Fruit fly (Drosophila melanogaster) whole organism, embryonic: ENCODE results near the gene Gycalpha99B.

Experiments used
- Ada2b ChIP-seq: fragments of 200-800 bp; sonication (Bioruptor generic); IDR thresholded peaks from 2 replicates; pipeline ENCODE4 v1.3.6; 2022; ENCODE audit warnings: missing biosample characterization, missing genetic modification characterization
- Awh ChIP-seq: fragments of 200-800 bp; sonication (Bioruptor generic); IDR thresholded peaks from 2 replicates; pipeline ENCODE4, ENCODE4 v1.3.6; 2022; ENCODE audit warnings: missing biosample characterization, missing genetic modification characterization
- Blimp-1 ChIP-seq: fragments of 200-800 bp; sonication (Bioruptor generic); optimal IDR thresholded peaks from 3 replicates; lab custom pipeline; 2018; ENCODE audit warnings: missing biosample characterization, missing genetic modification characterization, mild to moderate bottlenecking, moderate library complexity, missing genetic modification reagents
- CG10366 ChIP-seq: fragments of 200-800 bp; sonication (Bioruptor generic); IDR thresholded peaks from 2 replicates; pipeline ENCODE4 v1.3.6; 2022; ENCODE audit warnings: missing biosample characterization, missing genetic modification characterization
- CG10431 ChIP-seq: fragments of 200-800 bp; sonication (Bioruptor generic); optimal IDR thresholded peaks from 3 replicates; lab custom pipeline; 2018; ENCODE audit warnings: missing biosample characterization, mild to moderate bottlenecking, missing genetic modification characterization
- CG10543 ChIP-seq: fragments of 200-800 bp; sonication (Bioruptor generic); optimal IDR thresholded peaks from 3 replicates; lab custom pipeline; 2017; ENCODE audit warnings: missing biosample characterization, mild to moderate bottlenecking, missing genetic modification characterization, moderate library complexity
- CG13775 ChIP-seq: fragments of 200-800 bp; sonication (Bioruptor generic); optimal IDR thresholded peaks from 3 replicates; lab custom pipeline; 2017; ENCODE audit warnings: missing biosample characterization, mild to moderate bottlenecking, missing genetic modification characterization
- CG1529 ChIP-seq: fragments of 200-800 bp; sonication (Bioruptor generic); optimal IDR thresholded peaks from 3 replicates; lab custom pipeline; 2018; ENCODE audit warnings: missing biosample characterization, missing genetic modification characterization
- CG15479 ChIP-seq: fragments of 200-800 bp; sonication (Bioruptor generic); optimal IDR thresholded peaks from 3 replicates; lab custom pipeline; 2019; ENCODE audit warnings: missing biosample characterization, mild to moderate bottlenecking, missing genetic modification characterization, moderate library complexity
- CG1647 ChIP-seq: fragments of 200-800 bp; sonication (Bioruptor generic); optimal IDR thresholded peaks from 3 replicates; lab custom pipeline; 2016; ENCODE audit warnings: missing biosample characterization, missing genetic modification characterization
- CG16779 ChIP-seq: fragments of 200-800 bp; sonication (Bioruptor generic); IDR thresholded peaks from 2 replicates; pipeline ENCODE4 v1.3.6; 2022; ENCODE audit warnings: missing biosample characterization, missing genetic modification characterization
- CG16813 ChIP-seq: fragments of 200-800 bp; sonication (Bioruptor generic); IDR thresholded peaks from 3 replicates; pipeline ENCODE4 v1.3.6; 2022; ENCODE audit warnings: missing biosample characterization, missing genetic modification characterization; ENCODE audit not compliant: partially characterized antibody
- CG1792 ChIP-seq: fragments of 200-800 bp; sonication (Bioruptor generic); optimal IDR thresholded peaks from 2 replicates; lab custom pipeline; 2016; ENCODE audit warnings: missing biosample characterization, missing genetic modification characterization
- CG2116 ChIP-seq: fragments of 200-800 bp; sonication (Bioruptor generic); optimal IDR thresholded peaks from 3 replicates; lab custom pipeline; 2018; ENCODE audit warnings: missing biosample characterization, mild to moderate bottlenecking, missing genetic modification characterization
- CG31365 ChIP-seq: fragments of 200-800 bp; sonication (Bioruptor generic); optimal IDR thresholded peaks from 2 replicates; lab custom pipeline; 2018; ENCODE audit warnings: missing biosample characterization, mild to moderate bottlenecking, missing genetic modification characterization
- CG31388 ChIP-seq: fragments of 200-800 bp; sonication (Bioruptor generic); optimal IDR thresholded peaks from 2 replicates; lab custom pipeline; 2016; ENCODE audit warnings: missing biosample characterization, missing genetic modification characterization
- CG34376 ChIP-seq: fragments of 200-800 bp; sonication (Bioruptor generic); optimal IDR thresholded peaks from 2 replicates; lab custom pipeline; 2018; ENCODE audit warnings: missing biosample characterization, mild to moderate bottlenecking, missing genetic modification characterization
- CG3726 ChIP-seq: fragments of 200-800 bp; sonication (Bioruptor generic); IDR thresholded peaks from 3 replicates; pipeline ENCODE4, ENCODE4 v1.3.6; 2022; ENCODE audit warnings: missing biosample characterization, missing genetic modification characterization
- CG5953 ChIP-seq: fragments of 200-800 bp; sonication (Bioruptor generic); IDR thresholded peaks from 2 replicates; pipeline ENCODE4 v1.3.6; 2022; ENCODE audit warnings: missing biosample characterization, missing genetic modification characterization
- CG7556 ChIP-seq: fragments of 200-800 bp; sonication (Bioruptor generic); optimal IDR thresholded peaks from 2 replicates; lab custom pipeline; 2017; ENCODE audit warnings: missing biosample characterization, mild to moderate bottlenecking, missing genetic modification characterization
- CG7786 ChIP-seq: fragments of 200-800 bp; sonication (Bioruptor generic); optimal IDR thresholded peaks from 2 replicates; lab custom pipeline; 2016; ENCODE audit warnings: missing biosample characterization, missing genetic modification characterization
- CG9797 ChIP-seq: fragments of 200-800 bp; sonication (Bioruptor generic); optimal IDR thresholded peaks from 3 replicates; lab custom pipeline; 2018; ENCODE audit warnings: missing biosample characterization, mild to moderate bottlenecking, missing genetic modification characterization
- CG9932 ChIP-seq: fragments of 200-800 bp; sonication (Bioruptor generic); IDR thresholded peaks from 2 replicates; pipeline ENCODE4 v1.3.6; 2022; ENCODE audit warnings: missing biosample characterization, missing genetic modification characterization
- Hsf ChIP-seq: fragments of 200-800 bp; sonication (Bioruptor generic); optimal IDR thresholded peaks from 3 replicates; lab custom pipeline; 2016; ENCODE audit warnings: missing biosample characterization, missing genetic modification characterization
- NC2β ChIP-seq: fragments of 200-800 bp; sonication (Bioruptor generic); optimal IDR thresholded peaks from 2 replicates; lab custom pipeline; 2016; ENCODE audit warnings: missing biosample characterization, missing genetic modification characterization
- Oli ChIP-seq: fragments of 200-800 bp; sonication (Bioruptor generic); optimal IDR thresholded peaks from 2 replicates; lab custom pipeline; 2018; ENCODE audit warnings: missing biosample characterization, mild to moderate bottlenecking, missing genetic modification characterization, moderate library complexity
- Rfx ChIP-seq: fragments of 200-800 bp; sonication (Bioruptor generic); IDR thresholded peaks from 2 replicates; pipeline ENCODE4 v1.3.6; 2022; ENCODE audit warnings: missing biosample characterization, missing genetic modification characterization
- Sin3A ChIP-seq: fragments of >200 bp; optimal IDR thresholded peaks from 2 replicates; lab custom pipeline; 2018
- Six4 ChIP-seq: fragments of 200-800 bp; sonication (Bioruptor generic); optimal IDR thresholded peaks from 2 replicates; lab custom pipeline; 2016; ENCODE audit warnings: missing biosample characterization, missing genetic modification characterization
- Taf1 ChIP-seq: fragments of 200-800 bp; sonication (Bioruptor generic); IDR thresholded peaks from 2 replicates; pipeline ENCODE4 v1.3.6; 2022; ENCODE audit warnings: missing biosample characterization, missing genetic modification characterization
- Vsx1 ChIP-seq: fragments of 200-800 bp; sonication (Bioruptor generic); optimal IDR thresholded peaks from 2 replicates; lab custom pipeline; 2017; ENCODE audit warnings: missing biosample characterization, mild to moderate bottlenecking, missing genetic modification characterization, missing genetic modification reagents
- YL-1 ChIP-seq: fragments of 200-800 bp; sonication (Bioruptor generic); optimal IDR thresholded peaks from 3 replicates; lab custom pipeline; 2017; ENCODE audit warnings: missing biosample characterization, mild to moderate bottlenecking, missing genetic modification characterization
- ap ChIP-seq: fragments of 200-800 bp; sonication (Bioruptor generic); IDR thresholded peaks from 2 replicates; pipeline ENCODE4 v1.3.6; 2022; ENCODE audit warnings: missing biosample characterization, missing genetic modification characterization
- ci ChIP-seq: fragments of 200-800 bp; sonication (Bioruptor generic); IDR thresholded peaks from 3 replicates; pipeline ENCODE4 v1.3.6; 2022; ENCODE audit warnings: missing biosample characterization, missing genetic modification characterization
- dm ChIP-seq: fragments of 200-800 bp; sonication (Bioruptor generic); optimal IDR thresholded peaks from 3 replicates; lab custom pipeline; 2016; ENCODE audit warnings: missing biosample characterization, missing genetic modification characterization
- dmrt11E ChIP-seq: fragments of 200-800 bp; sonication (Bioruptor generic); optimal IDR thresholded peaks from 3 replicates; lab custom pipeline; 2018; ENCODE audit warnings: missing biosample characterization, mild to moderate bottlenecking, missing genetic modification characterization, moderate library complexity
- dysf ChIP-seq: fragments of 200-800 bp; sonication (Bioruptor generic); IDR thresholded peaks from 3 replicates; pipeline ENCODE4 v1.3.6; 2022; ENCODE audit warnings: missing biosample characterization, missing genetic modification characterization
- gcm ChIP-seq: fragments of 200-800 bp; sonication (Bioruptor generic); optimal IDR thresholded peaks from 2 replicates; lab custom pipeline; 2019; ENCODE audit warnings: missing biosample characterization, mild to moderate bottlenecking, missing genetic modification characterization, moderate library complexity
- gfzf ChIP-seq: fragments of 200-800 bp; sonication (Bioruptor generic); optimal IDR thresholded peaks from 2 replicates; lab custom pipeline; 2016; ENCODE audit warnings: missing biosample characterization, mild to moderate bottlenecking, missing genetic modification characterization, moderate library complexity
- ham ChIP-seq: fragments of 200-800 bp; sonication (Bioruptor generic); IDR thresholded peaks from 2 replicates; pipeline ENCODE4 v1.3.6; 2022; ENCODE audit warnings: missing biosample characterization, missing genetic modification characterization
- ken ChIP-seq: fragments of 200-800 bp; sonication (Bioruptor generic); IDR thresholded peaks from 3 replicates; pipeline ENCODE4 v1.3.6; 2022; ENCODE audit warnings: missing biosample characterization, missing genetic modification characterization
- nau ChIP-seq: fragments of 200-800 bp; sonication (Bioruptor generic); optimal IDR thresholded peaks from 3 replicates; lab custom pipeline; 2017; ENCODE audit warnings: missing biosample characterization, mild to moderate bottlenecking, missing genetic modification characterization, missing genetic modification reagents
- nerfin-2 ChIP-seq: fragments of 200-800 bp; sonication (Bioruptor generic); IDR thresholded peaks from 2 replicates; pipeline ENCODE4 v1.3.6; 2022; ENCODE audit warnings: missing biosample characterization, missing genetic modification characterization; ENCODE audit not compliant: partially characterized antibody
- nmo ChIP-seq: fragments of 200-800 bp; sonication (Bioruptor generic); optimal IDR thresholded peaks from 2 replicates; lab custom pipeline; 2018; ENCODE audit warnings: missing biosample characterization, mild to moderate bottlenecking, missing genetic modification characterization, moderate library complexity
- shn ChIP-seq: fragments of 200-800 bp; sonication (Bioruptor generic); optimal IDR thresholded peaks from 3 replicates; lab custom pipeline; 2016; ENCODE audit warnings: missing biosample characterization, missing genetic modification characterization
- ssp ChIP-seq: fragments of 200-800 bp; sonication (Bioruptor generic); IDR thresholded peaks from 2 replicates; pipeline ENCODE4 v1.3.6; 2022; ENCODE audit warnings: missing biosample characterization, missing genetic modification characterization
- tup ChIP-seq: fragments of 200-800 bp; sonication (Bioruptor generic); optimal IDR thresholded peaks from 2 replicates; lab custom pipeline; 2016; ENCODE audit warnings: missing biosample characterization, mild to moderate bottlenecking, missing genetic modification characterization, moderate library complexity
- usp ChIP-seq: fragments of >200 bp; optimal IDR thresholded peaks from 2 replicates; lab custom pipeline; 2017; ENCODE audit warnings: missing biosample characterization, missing genetic modification characterization
- wor ChIP-seq: fragments of 200-800 bp; sonication (Bioruptor generic); IDR thresholded peaks from 2 replicates; pipeline ENCODE4 v1.3.6; 2022; ENCODE audit warnings: missing biosample characterization, missing genetic modification characterization
- zen2 ChIP-seq: fragments of 200-800 bp; sonication (Bioruptor generic); IDR thresholded peaks from 3 replicates; pipeline ENCODE4 v1.3.6; 2022; ENCODE audit warnings: missing biosample characterization, missing genetic modification characterization; ENCODE audit not compliant: partially characterized antibody
- zf30C ChIP-seq: fragments of 200-800 bp; sonication (Bioruptor generic); optimal IDR thresholded peaks from 3 replicates; lab custom pipeline; 2018; ENCODE audit warnings: missing biosample characterization, mild to moderate bottlenecking, missing genetic modification characterization

The Gycalpha99B gene

dm6 chr3R:29716782-29717317, 34.5 kb downstream of the Gycalpha99B start, which contains the start of gene Obp99b (continued):
- TF ChIP-seq CG16779 (GFP tag; lab: Robert Waterston, UW) = peak; percentile 75
- peak; percentile 55 for TF ChIP-seq CG7786 (GFP tag; lab: Kevin White, UChicago)
- peak; percentile 70 for TF ChIP-seq Oli (tag; lab: Kevin White, UChicago)
- no peak for TF ChIP-seq nerfin-2 (GFP tag; lab: Robert Waterston, UW)
- peak; percentile 91 for TF ChIP-seq Rfx (GFP tag; lab: Robert Waterston, UW)
- TF ChIP-seq YL-1 (GFP tag; lab: Kevin White, UChicago) = peak; percentile 52
- TF ChIP-seq nmo = peak; percentile 60
- TF ChIP-seq CG31365 (tag; lab: Kevin White, UChicago) = peak; percentile 63
- TF ChIP-seq CG13775 (GFP tag; lab: Kevin White, UChicago) = peak; percentile 80
- peak; percentile 57 for TF ChIP-seq wor (GFP tag; lab: Robert Waterston, UW)
- TF ChIP-seq dm = peak; percentile 70
- peak; percentile 89 for TF ChIP-seq shn (GFP tag; lab: Kevin White, UChicago)
- peak; percentile 67 for TF ChIP-seq ssp (GFP tag; lab: Robert Waterston, UW)
- peak; percentile 83 for TF ChIP-seq CG1529
- peak; percentile 63 for TF ChIP-seq CG10543 (GFP tag; lab: Kevin White, UChicago)
- peak; percentile 96 for TF ChIP-seq ci
- peak; percentile 60 for TF ChIP-seq CG1792
- TF ChIP-seq CG16813 (GFP tag; lab: Robert Waterston, UW) = no peak
- TF ChIP-seq CG5953 (GFP tag; lab: Robert Waterston, UW) = peak; percentile 74; the same call in 1 of the 2 replicates
- peak; percentile 23 for TF ChIP-seq CG2116
- no peak for TF ChIP-seq CG15479 (GFP tag; lab: Kevin White, UChicago)
- TF ChIP-seq zen2 (GFP tag; lab: Robert Waterston, UW) = no peak
- no peak for TF ChIP-seq CG7556 (GFP tag; lab: Kevin White, UChicago)
- peak; percentile 61 for TF ChIP-seq Ada2b (GFP tag; lab: Robert Waterston, UW)
- peak; percentile 87 for TF ChIP-seq CG10431 (GFP tag; lab: Kevin White, UChicago)
- no peak for TF ChIP-seq gfzf (GFP tag; lab: Kevin White, UChicago)
- peak; percentile 65 for TF ChIP-seq dmrt11E (tag; lab: Kevin White, UChicago)
- TF ChIP-seq gcm (GFP tag; lab: Kevin White, UChicago) = peak; percentile 58
- TF ChIP-seq ap (GFP tag; lab: Robert Waterston, UW) = peak; percentile 74
- TF ChIP-seq tup (GFP tag; lab: Kevin White, UChicago) = peak; percentile 33
- TF ChIP-seq CG10366 (GFP tag; lab: Robert Waterston, UW) = peak; percentile 71
- TF ChIP-seq ken = peak; percentile 85
- TF ChIP-seq CG9932 (GFP tag; lab: Robert Waterston, UW) = peak; percentile 74
- TF ChIP-seq Taf1 (GFP tag; lab: Robert Waterston, UW) = no peak
- TF ChIP-seq Awh (GFP tag; lab: Robert Waterston, UW) = peak; percentile 90
- peak; percentile 80 for TF ChIP-seq dysf
- TF ChIP-seq Hsf (GFP tag; lab: Kevin White, UChicago) = peak; percentile 84
- TF ChIP-seq zf30C (GFP tag; lab: Kevin White, UChicago) = peak; percentile 15
- TF ChIP-seq CG3726 (GFP tag; lab: Robert Waterston, UW) = no peak
- TF ChIP-seq Vsx1 (GFP tag; lab: Kevin White, UChicago) = peak; percentile 69
- peak; percentile 8 for TF ChIP-seq CG1647 (GFP tag; lab: Kevin White, UChicago)
- peak; percentile 67 for TF ChIP-seq CG34376
- TF ChIP-seq Six4 (GFP tag; lab: Kevin White, UChicago) = peak; percentile 63
- TF ChIP-seq Blimp-1 (GFP tag; lab: Kevin White, UChicago) = peak; percentile 48
- TF ChIP-seq CG9797 (GFP tag; lab: Kevin White, UChicago) = no peak
- peak; percentile 82 for TF ChIP-seq NC2β (GFP tag; lab: Kevin White, UChicago)
- TF ChIP-seq CG31388 (GFP tag; lab: Kevin White, UChicago) = peak; percentile 14
- peak; percentile 70 for TF ChIP-seq nau
- TF ChIP-seq Sin3A (lab: Kevin White, UChicago) = no peak
- no peak; the same call in 1 of the 2 replicates for TF ChIP-seq ham (GFP tag; lab: Robert Waterston, UW)
- TF ChIP-seq usp (GFP tag; lab: Kevin White, UChicago) = no peak
